Fruit fly (Drosophila melanogaster) whole organism, prepupa: Measurements from ENCODE around the gene CG6495.

ENCODE experiments used
- Blimp-1 ChIP-seq: fragments of 200-800 bp; sonication (Bioruptor generic); optimal IDR thresholded peaks from 3 replicates; lab custom pipeline; 2017; ENCODE audit warnings: missing biosample characterization, missing genetic modification characterization, mild to moderate bottlenecking, moderate library complexity, missing genetic modification reagents
- CG10669 ChIP-seq: fragments of 200-800 bp; sonication (Bioruptor generic); optimal IDR thresholded peaks from 3 replicates; lab custom pipeline; 2018; ENCODE audit warnings: missing biosample characterization, mild to moderate bottlenecking, missing genetic modification characterization, moderate library complexity
- CG11294 ChIP-seq: fragments of 200-800 bp; sonication (Bioruptor generic); IDR thresholded peaks from 2 replicates; pipeline ENCODE4 v1.3.6; 2022; ENCODE audit warnings: missing biosample characterization, missing genetic modification characterization
- CG11762 ChIP-seq: fragments of 200-800 bp; sonication (Bioruptor generic); optimal IDR thresholded peaks from 3 replicates; lab custom pipeline; 2016; ENCODE audit warnings: missing biosample characterization, missing genetic modification characterization; ENCODE audit not compliant: insufficient read depth
- CG11902 ChIP-seq: fragments of 200-800 bp; sonication (Bioruptor generic); optimal IDR thresholded peaks from 3 replicates; lab custom pipeline; 2016; ENCODE audit warnings: missing biosample characterization, missing genetic modification characterization
- CG15336 ChIP-seq: fragments of 200-800 bp; sonication (Bioruptor generic); IDR thresholded peaks from 2 replicates; pipeline ENCODE4 v1.3.6; 2022; ENCODE audit warnings: missing biosample characterization, missing genetic modification characterization
- CG1621 ChIP-seq: fragments of 200-800 bp; sonication (Bioruptor generic); optimal IDR thresholded peaks from 3 replicates; lab custom pipeline; 2018; ENCODE audit warnings: missing biosample characterization, mild to moderate bottlenecking, missing genetic modification characterization
- CG16779 ChIP-seq: fragments of 200-800 bp; sonication (Bioruptor generic); optimal IDR thresholded peaks from 3 replicates; lab custom pipeline; 2017; ENCODE audit warnings: missing biosample characterization, mild to moderate bottlenecking, missing genetic modification characterization
- CG3032 ChIP-seq: fragments of 200-800 bp; optimal IDR thresholded peaks from 2 replicates; lab custom pipeline; 2019; ENCODE audit warnings: missing biosample characterization, mild to moderate bottlenecking, missing genetic modification characterization, moderate library complexity
- CG31627 ChIP-seq: fragments of 200-800 bp; sonication (Bioruptor generic); optimal IDR thresholded peaks from 3 replicates; lab custom pipeline; 2016; ENCODE audit warnings: missing biosample characterization, missing genetic modification characterization
- CG32006 ChIP-seq: fragments of 200-800 bp; sonication (Bioruptor generic); optimal IDR thresholded peaks from 3 replicates; lab custom pipeline; 2017; ENCODE audit warnings: missing biosample characterization, mild to moderate bottlenecking, missing genetic modification characterization
- CG34406 ChIP-seq: fragments of 200-800 bp; sonication (Bioruptor generic); optimal IDR thresholded peaks from 3 replicates; lab custom pipeline; 2016; ENCODE audit warnings: missing biosample characterization, missing genetic modification characterization
- CG3919 ChIP-seq: fragments of 200-800 bp; sonication (Bioruptor generic); optimal IDR thresholded peaks from 3 replicates; lab custom pipeline; 2016; ENCODE audit warnings: missing biosample characterization, missing genetic modification characterization
- CG4318 ChIP-seq: fragments of 200-800 bp; sonication (Bioruptor generic); optimal IDR thresholded peaks from 3 replicates; lab custom pipeline; 2017; ENCODE audit warnings: missing biosample characterization, mild to moderate bottlenecking, missing genetic modification characterization
- CG6163 ChIP-seq: fragments of 200-800 bp; sonication (Bioruptor generic); IDR thresholded peaks from 3 replicates; pipeline ENCODE4 v1.3.6; 2022; ENCODE audit warnings: missing biosample characterization, missing genetic modification characterization
- CG6792 ChIP-seq: fragments of 200-800 bp; sonication (Bioruptor generic); optimal IDR thresholded peaks from 3 replicates; lab custom pipeline; 2016; ENCODE audit warnings: missing biosample characterization, missing genetic modification characterization
- CG6808 ChIP-seq: fragments of 200-800 bp; sonication (Bioruptor generic); optimal IDR thresholded peaks from 3 replicates; lab custom pipeline; 2017; ENCODE audit warnings: missing biosample characterization, missing genetic modification characterization, mild to moderate bottlenecking, moderate library complexity, missing genetic modification reagents
- CG6854 ChIP-seq: fragments of 200-800 bp; sonication (Bioruptor generic); optimal IDR thresholded peaks from 2 replicates; lab custom pipeline; 2017; ENCODE audit warnings: missing biosample characterization, mild to moderate bottlenecking, missing genetic modification characterization
- CG7368 ChIP-seq: fragments of 200-800 bp; sonication (Bioruptor generic); optimal IDR thresholded peaks from 3 replicates; lab custom pipeline; 2016; ENCODE audit warnings: missing biosample characterization, missing genetic modification characterization
- CG8119 ChIP-seq: fragments of 200-800 bp; sonication (Bioruptor generic); IDR thresholded peaks from 3 replicates; pipeline ENCODE4 v1.3.6; 2022; ENCODE audit warnings: missing biosample characterization, missing genetic modification characterization
- CG8319 ChIP-seq: fragments of 200-800 bp; sonication (Bioruptor generic); optimal IDR thresholded peaks from 3 replicates; lab custom pipeline; 2016; ENCODE audit warnings: missing biosample characterization, missing genetic modification characterization
- CG8632 ChIP-seq: fragments of 200-800 bp; sonication (Bioruptor generic); optimal IDR thresholded peaks from 3 replicates; lab custom pipeline; 2016; ENCODE audit warnings: missing biosample characterization, missing genetic modification characterization
- Eip75B ChIP-seq: fragments of 200-800 bp; sonication (Bioruptor generic); optimal IDR thresholded peaks from 3 replicates; lab custom pipeline; 2016; ENCODE audit warnings: missing biosample characterization, missing genetic modification characterization
- Eip78C ChIP-seq: fragments of 200-800 bp; sonication (Bioruptor generic); peaks from one replicate; lab custom pipeline; 2016; ENCODE audit warnings: missing biosample characterization, missing genetic modification characterization
- Eip93F ChIP-seq: fragments of 200-800 bp; sonication (Bioruptor generic); optimal IDR thresholded peaks from 2 replicates; lab custom pipeline; 2016; ENCODE audit warnings: missing biosample characterization, mild to moderate bottlenecking, missing genetic modification characterization
- Ets21C ChIP-seq: fragments of 200-800 bp; sonication (Bioruptor generic); optimal IDR thresholded peaks from 3 replicates; lab custom pipeline; 2016; ENCODE audit warnings: missing biosample characterization, missing genetic modification characterization
- Ets96B ChIP-seq: fragments of 200-800 bp; optimal IDR thresholded peaks from 2 replicates; lab custom pipeline; 2019; ENCODE audit warnings: missing biosample characterization, mild to moderate bottlenecking, missing genetic modification characterization, moderate library complexity
- Gug ChIP-seq: fragments of 200-800 bp; sonication (Bioruptor generic); IDR thresholded peaks from 2 replicates; pipeline ENCODE4 v1.3.6; 2022; ENCODE audit warnings: missing biosample characterization, missing genetic modification characterization
- Hr38 ChIP-seq: sonication (Bioruptor generic); optimal IDR thresholded peaks from 2 replicates; lab custom pipeline; 2016; ENCODE audit warnings: missing biosample characterization, missing genetic modification characterization
- Hr39 ChIP-seq: fragments of 200-800 bp; sonication (Bioruptor generic); optimal IDR thresholded peaks from 2 replicates; lab custom pipeline; 2016; ENCODE audit warnings: missing biosample characterization, missing genetic modification characterization
- Hr4 ChIP-seq: fragments of 200-800 bp; sonication (Bioruptor generic); optimal IDR thresholded peaks from 3 replicates; lab custom pipeline; 2016; ENCODE audit warnings: missing biosample characterization, missing genetic modification characterization
- Lpt ChIP-seq: fragments of 200-800 bp; sonication (Bioruptor generic); optimal IDR thresholded peaks from 3 replicates; lab custom pipeline; 2016; ENCODE audit warnings: missing biosample characterization, missing genetic modification characterization
- Met ChIP-seq: fragments of 200-800 bp; sonication (Bioruptor generic); optimal IDR thresholded peaks from 3 replicates; lab custom pipeline; 2016; ENCODE audit warnings: missing biosample characterization, missing genetic modification characterization
- OdsH ChIP-seq: fragments of 200-800 bp; sonication (Bioruptor generic); optimal IDR thresholded peaks from 3 replicates; lab custom pipeline; 2016; ENCODE audit warnings: missing biosample characterization, missing genetic modification characterization
- Sox102F ChIP-seq: fragments of 200-800 bp; sonication (Bioruptor generic); optimal IDR thresholded peaks from 2 replicates; lab custom pipeline; 2016; ENCODE audit warnings: missing biosample characterization, mild to moderate bottlenecking, missing genetic modification characterization
- Sox14 ChIP-seq: fragments of 200-800 bp; sonication (Bioruptor generic); optimal IDR thresholded peaks from 3 replicates; lab custom pipeline; 2016; ENCODE audit warnings: missing biosample characterization, missing genetic modification characterization
- Sox15 ChIP-seq: fragments of 200-800 bp; sonication (Bioruptor generic); optimal IDR thresholded peaks from 3 replicates; lab custom pipeline; 2016; ENCODE audit warnings: missing biosample characterization, missing genetic modification characterization
- cyc ChIP-seq: fragments of 200-800 bp; sonication (Bioruptor generic); optimal IDR thresholded peaks from 3 replicates; lab custom pipeline; 2016; ENCODE audit warnings: missing biosample characterization, missing genetic modification characterization
- dac ChIP-seq: fragments of 200-800 bp; sonication (Bioruptor generic); optimal IDR thresholded peaks from 2 replicates; lab custom pipeline; 2017; ENCODE audit warnings: missing biosample characterization, mild to moderate bottlenecking, missing genetic modification characterization
- dsx ChIP-seq: fragments of 200-800 bp; optimal IDR thresholded peaks from 3 replicates; lab custom pipeline; 2019; ENCODE audit warnings: missing biosample characterization, mild to moderate bottlenecking, missing genetic modification characterization, moderate library complexity; ENCODE audit not compliant: poor library complexity, severe bottlenecking
- eg ChIP-seq: fragments of 200-800 bp; sonication (Bioruptor generic); IDR thresholded peaks from 3 replicates; pipeline ENCODE4 v1.3.6; 2022; ENCODE audit warnings: missing biosample characterization, missing genetic modification characterization
- esn ChIP-seq: fragments of 200-800 bp; sonication (Bioruptor generic); optimal IDR thresholded peaks from 2 replicates; lab custom pipeline; 2016; ENCODE audit warnings: missing biosample characterization, mild to moderate bottlenecking, missing genetic modification characterization, moderate library complexity
- fd59A ChIP-seq: fragments of 200-800 bp; sonication (Bioruptor generic); optimal IDR thresholded peaks from 2 replicates; lab custom pipeline; 2017; ENCODE audit warnings: missing biosample characterization, mild to moderate bottlenecking, missing genetic modification characterization, missing genetic modification reagents
- fd85E ChIP-seq: fragments of 200-800 bp; sonication (Bioruptor generic); optimal IDR thresholded peaks from 3 replicates; lab custom pipeline; 2016; ENCODE audit warnings: missing biosample characterization, missing genetic modification characterization
- fkh ChIP-seq: fragments of 200-800 bp; sonication (Bioruptor generic); optimal IDR thresholded peaks from 3 replicates; lab custom pipeline; 2017; ENCODE audit warnings: missing biosample characterization, mild to moderate bottlenecking, missing genetic modification characterization, moderate library complexity
- lz ChIP-seq: fragments of 200-800 bp; sonication (Bioruptor generic); optimal IDR thresholded peaks from 3 replicates; lab custom pipeline; 2016; ENCODE audit warnings: missing biosample characterization, missing genetic modification characterization
- pdm3 ChIP-seq: fragments of 200-800 bp; sonication (Bioruptor generic); optimal IDR thresholded peaks from 3 replicates; lab custom pipeline; 2016; ENCODE audit warnings: missing biosample characterization, missing genetic modification characterization
- salr ChIP-seq, 2 experiments: fragments of 200-800 bp; sonication (Bioruptor generic); optimal IDR thresholded peaks; 3 replicates each; lab custom pipeline; 2016 to 2018; ENCODE audit warnings: missing biosample characterization in 2 of 2, missing genetic modification characterization in 2 of 2, mild to moderate bottlenecking in 1 of 2
- spab ChIP-seq: fragments of 200-800 bp; sonication (Bioruptor generic); optimal IDR thresholded peaks from 2 replicates; lab custom pipeline; 2017; ENCODE audit warnings: missing biosample characterization, mild to moderate bottlenecking, missing genetic modification characterization, missing genetic modification reagents
- ss ChIP-seq, 2 experiments: fragments of 200-800 bp; sonication (Bioruptor generic); optimal IDR thresholded peaks; 2 replicates in 1 of 2; 3 replicates in 1 of 2; lab custom pipeline; 2017 to 2018; ENCODE audit warnings: mild to moderate bottlenecking in 2 of 2, missing biosample characterization in 2 of 2, missing genetic modification characterization in 2 of 2, moderate library complexity in 1 of 2
- svp ChIP-seq: fragments of 200-800 bp; sonication (Bioruptor generic); peaks from one replicate; lab custom pipeline; 2016; ENCODE audit warnings: missing biosample characterization, missing genetic modification characterization
- topi ChIP-seq: fragments of 200-800 bp; sonication (Bioruptor generic); optimal IDR thresholded peaks from 3 replicates; lab custom pipeline; 2016; ENCODE audit warnings: missing biosample characterization, missing genetic modification characterization
- vri ChIP-seq: fragments of 200-800 bp; sonication (Bioruptor generic); optimal IDR thresholded peaks from 3 replicates; lab custom pipeline; 2016; ENCODE audit warnings: missing biosample characterization, mild to moderate bottlenecking, missing genetic modification characterization

CG6495 gene

DNA sequence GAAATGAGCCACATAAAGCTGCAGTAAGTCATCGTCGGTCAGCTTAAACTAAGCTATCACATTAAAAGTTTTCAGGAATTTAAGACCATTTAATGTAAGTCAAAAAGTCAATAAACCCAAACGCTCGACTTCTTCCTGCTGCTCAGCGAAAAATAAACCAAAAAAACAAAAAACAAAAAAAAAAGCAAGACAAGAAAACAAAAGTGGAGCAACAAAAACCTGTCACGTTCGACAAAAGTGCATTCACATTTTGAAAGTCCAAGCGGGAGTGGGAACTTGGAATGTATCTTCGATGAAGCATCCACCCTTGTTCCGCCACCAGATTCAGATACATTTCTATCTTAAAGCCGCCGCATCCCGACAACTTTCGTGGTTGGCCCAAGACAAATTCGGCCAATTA, 33.1 kb downstream of the CG6495 start:
- TF ChIP-seq salr (GFP tag; optimal IDR thresholded peaks at IDR 0.05; lab: Kevin White, UChicago): no peak
- TF ChIP-seq CG10669 (GFP tag; lab: Kevin White, UChicago): no peak
- no peak for TF ChIP-seq CG16779 (tag; lab: Kevin White, UChicago)
- TF ChIP-seq Hr39 (GFP tag; lab: Kevin White, UChicago): no peak
- TF ChIP-seq CG6808: peak; percentile 55
- TF ChIP-seq spab (GFP tag; lab: Kevin White, UChicago): peak; percentile 23
- TF ChIP-seq Sox15: no peak
- no peak for TF ChIP-seq esn
- peak; percentile 12 for TF ChIP-seq Met
- TF ChIP-seq Eip93F (GFP tag; lab: Kevin White, UChicago): no peak
- peak; percentile 75 for TF ChIP-seq Eip78C (GFP tag; lab: Kevin White, UChicago)
- TF ChIP-seq CG11762 (GFP tag; lab: Kevin White, UChicago): no peak
- TF ChIP-seq Gug (GFP tag; lab: Robert Waterston, UW): no peak
- no peak for TF ChIP-seq dac (GFP tag; lab: Kevin White, UChicago)
- no peak for TF ChIP-seq eg (GFP tag; lab: Robert Waterston, UW)
- TF ChIP-seq CG8632 (GFP tag; lab: Kevin White, UChicago): peak; percentile 25
- TF ChIP-seq Sox102F: peak; percentile 51
- no peak for TF ChIP-seq Hr38
- no peak for TF ChIP-seq CG11294
- TF ChIP-seq CG6792 (GFP tag; lab: Kevin White, UChicago): no peak
- TF ChIP-seq topi (GFP tag; lab: Kevin White, UChicago): no peak
- no peak for TF ChIP-seq fkh (GFP tag; lab: Kevin White, UChicago)
- peak; percentile 11 for TF ChIP-seq vri (GFP tag; lab: Kevin White, UChicago)
- TF ChIP-seq Sox14 (GFP tag; lab: Kevin White, UChicago): no peak
- no peak for TF ChIP-seq pdm3 (GFP tag; lab: Kevin White, UChicago)
- TF ChIP-seq lz (GFP tag; lab: Kevin White, UChicago): peak; percentile 5
- no peak for TF ChIP-seq CG32006 (GFP tag; lab: Kevin White, UChicago)
- no peak for TF ChIP-seq dsx
- TF ChIP-seq Ets21C (GFP tag; lab: Kevin White, UChicago): no peak
- peak; percentile 57; the same call in 2 of the 3 replicates for TF ChIP-seq CG6163 (GFP tag; lab: Robert Waterston, UW)
- TF ChIP-seq fd59A (GFP tag; lab: Kevin White, UChicago): no peak
- TF ChIP-seq Hr4 (GFP tag; lab: Kevin White, UChicago): no peak
- TF ChIP-seq CG8319 (GFP tag; lab: Kevin White, UChicago): no peak
- TF ChIP-seq CG8119: no peak
- no peak for TF ChIP-seq CG1621 (tag; lab: Kevin White, UChicago)
- no peak for TF ChIP-seq OdsH (GFP tag; lab: Kevin White, UChicago)
- TF ChIP-seq CG11902 (GFP tag; lab: Kevin White, UChicago): no peak
- no peak for TF ChIP-seq CG7368 (GFP tag; lab: Kevin White, UChicago)
- no peak for TF ChIP-seq Lpt (GFP tag; lab: Kevin White, UChicago)
- peak; percentile 77 for TF ChIP-seq CG6854
- TF ChIP-seq CG3032 (tag; lab: Kevin White, UChicago): no peak
- TF ChIP-seq svp: no peak
- no peak for TF ChIP-seq CG15336 (GFP tag; lab: Robert Waterston, UW)
- TF ChIP-seq cyc: no peak
- no peak for TF ChIP-seq CG4318
- peak; percentile 19 for TF ChIP-seq CG3919
- TF ChIP-seq CG31627: no peak
- peak; percentile 25 for TF ChIP-seq CG34406 (GFP tag; lab: Kevin White, UChicago)
- TF ChIP-seq Eip75B (GFP tag; lab: Kevin White, UChicago): no peak
- no peak for TF ChIP-seq Ets96B (tag; lab: Kevin White, UChicago)
- TF ChIP-seq ss (GFP tag; optimal IDR thresholded peaks at IDR 0.05; lab: Kevin White, UChicago): peak; percentile 20 to 70
- TF ChIP-seq Blimp-1 (GFP tag; lab: Kevin White, UChicago): peak; percentile 44
- TF ChIP-seq fd85E (GFP tag; lab: Kevin White, UChicago): no peak
